Fruit fly (Drosophila melanogaster) whole organism, adult: ENCODE measurements around the gene rost.

Experiments used
- CG11617 ChIP-seq: fragments of 200-800 bp; sonication (Bioruptor generic); optimal IDR thresholded peaks from 2 replicates; lab custom pipeline; 2017; ENCODE audit warnings: mild to moderate bottlenecking, missing biosample characterization, missing genetic modification reagents, missing genetic modification characterization
- CG14711 ChIP-seq: fragments of 200-800 bp; sonication (Bioruptor generic); optimal IDR thresholded peaks from 2 replicates; lab custom pipeline; 2018; ENCODE audit warnings: missing biosample characterization, mild to moderate bottlenecking, missing genetic modification characterization, moderate library complexity
- CG7045 ChIP-seq: fragments of 200-800 bp; sonication (Bioruptor generic); optimal IDR thresholded peaks from 2 replicates; lab custom pipeline; 2017; ENCODE audit warnings: missing biosample characterization, mild to moderate bottlenecking, missing genetic modification characterization
- cic ChIP-seq: fragments of 200-800 bp; sonication (Bioruptor generic); optimal IDR thresholded peaks from 2 replicates; lab custom pipeline; 2017; ENCODE audit warnings: missing biosample characterization, mild to moderate bottlenecking, missing genetic modification characterization, moderate library complexity

DNA sequence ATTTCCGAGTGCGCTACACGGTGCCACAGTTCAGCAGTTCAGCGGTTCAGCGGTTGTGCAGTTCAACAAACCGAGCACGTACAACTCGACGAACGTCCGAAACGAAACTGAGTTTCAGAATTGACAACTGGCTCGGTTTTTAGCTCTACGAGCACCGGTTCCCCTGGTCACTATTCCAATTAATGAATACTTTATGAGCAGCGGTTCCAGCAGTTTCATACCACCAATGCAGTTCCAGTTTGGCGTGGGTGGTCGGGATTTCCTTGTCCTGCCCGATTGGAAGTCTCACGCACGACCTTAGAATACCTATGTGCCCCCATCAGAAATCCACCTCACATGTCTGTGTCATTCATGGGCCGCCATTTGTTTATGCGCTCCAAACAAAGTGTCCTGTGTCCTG lies 14.0 kb downstream of the rost start, which contains the start of gene CG9541:
- TF ChIP-seq CG7045 (GFP tag; lab: Kevin White, UChicago) = no peak
- TF ChIP-seq CG11617 (GFP tag; lab: Kevin White, UChicago) = no peak
- TF ChIP-seq cic (GFP tag; lab: Kevin White, UChicago) = no peak
- TF ChIP-seq CG14711 (tag; lab: Kevin White, UChicago) = no peak
